Fruit fly (Drosophila melanogaster) whole organism: ENCODE measurements around the gene Jwa.

Experiments
- CG8478 ChIP-seq: fragments of >200 bp; optimal IDR thresholded peaks from 2 replicates; lab custom pipeline; 2018; ENCODE audit warnings: inconsistent platforms
- Dll ChIP-seq: fragments of >200 bp; optimal IDR thresholded peaks from 2 replicates; lab custom pipeline; 2017
- EcR ChIP-seq, 2 experiments: fragments of >200 bp; optimal IDR thresholded peaks; 2 replicates each; lab custom pipeline; 2017; ENCODE audit warnings: missing biosample characterization in 2 of 2, missing genetic modification characterization in 2 of 2, missing genetic modification reagents in 2 of 2
- pan ChIP-seq: fragments of >200 bp; optimal IDR thresholded peaks from 2 replicates; lab custom pipeline; 2017
- psq ChIP-seq: fragments of >200 bp; optimal IDR thresholded peaks from 2 replicates; lab custom pipeline; 2017
- usp ChIP-seq: fragments of >200 bp; optimal IDR thresholded peaks from 2 replicates; lab custom pipeline; 2017; ENCODE audit warnings: missing biosample characterization, missing genetic modification characterization, mixed read lengths

Gene Jwa

DNA sequence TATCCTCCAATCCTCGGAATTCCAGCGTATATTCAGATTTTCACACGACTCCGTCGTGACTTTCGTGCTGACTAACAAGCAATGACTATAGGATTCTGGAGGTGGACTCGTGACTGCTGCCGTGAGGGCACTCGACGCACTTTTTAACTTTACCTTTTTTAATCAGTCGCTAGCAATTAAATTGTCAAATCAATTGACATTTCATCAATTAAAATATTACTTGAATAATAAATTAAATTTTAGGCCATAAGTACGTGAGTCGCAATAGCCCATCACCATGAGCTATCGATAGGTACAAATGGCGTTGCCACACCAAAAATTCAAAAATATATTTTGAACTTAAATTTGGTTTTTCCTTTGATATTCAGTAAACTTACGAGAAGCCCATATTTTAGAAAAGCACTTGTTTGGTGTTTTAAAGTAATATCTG is at the start of gene Jwa:
Gene Jwa (minus strand): TSS at position 87 of the 430 bp plus-strand sequence.
- TF ChIP-seq CG8478 (no peak), pan (lab: Kevin White, UChicago) (no peak), Dll (lab: Kevin White, UChicago) (no peak), psq (lab: Kevin White, UChicago) (no peak), EcR (GFP tag; optimal IDR thresholded peaks at IDR 0.05; lab: Kevin White, UChicago) (no peak), usp (GFP tag; lab: Kevin White, UChicago) (no peak)

DNA sequence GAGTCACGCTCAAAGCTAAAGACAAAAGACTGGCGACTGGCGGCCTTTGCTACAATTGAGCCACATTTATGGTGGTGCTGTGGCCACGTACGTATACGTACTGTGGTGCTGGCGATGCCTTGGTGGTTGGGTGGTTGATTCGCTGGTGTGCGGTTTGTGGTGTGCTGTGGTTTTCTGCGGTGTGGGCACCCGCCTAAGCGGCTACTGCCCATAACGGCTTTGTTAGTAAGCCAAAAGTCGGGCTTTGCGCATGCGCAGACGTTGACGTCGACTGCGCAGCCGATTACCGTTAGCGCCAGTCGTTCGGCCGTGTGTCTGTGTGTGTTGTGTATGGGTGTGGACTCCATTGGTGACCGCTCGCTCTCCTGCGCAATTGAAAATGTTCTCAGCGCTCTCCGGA is 47.7 kb upstream of the Jwa start:
- TF ChIP-seq Dll (lab: Kevin White, UChicago) (no peak), CG8478 (no peak), pan (lab: Kevin White, UChicago) (no peak), usp (GFP tag; lab: Kevin White, UChicago) (no peak), EcR (GFP tag; optimal IDR thresholded peaks at IDR 0.05; lab: Kevin White, UChicago) (no peak), psq (lab: Kevin White, UChicago) (no peak)

DNA sequence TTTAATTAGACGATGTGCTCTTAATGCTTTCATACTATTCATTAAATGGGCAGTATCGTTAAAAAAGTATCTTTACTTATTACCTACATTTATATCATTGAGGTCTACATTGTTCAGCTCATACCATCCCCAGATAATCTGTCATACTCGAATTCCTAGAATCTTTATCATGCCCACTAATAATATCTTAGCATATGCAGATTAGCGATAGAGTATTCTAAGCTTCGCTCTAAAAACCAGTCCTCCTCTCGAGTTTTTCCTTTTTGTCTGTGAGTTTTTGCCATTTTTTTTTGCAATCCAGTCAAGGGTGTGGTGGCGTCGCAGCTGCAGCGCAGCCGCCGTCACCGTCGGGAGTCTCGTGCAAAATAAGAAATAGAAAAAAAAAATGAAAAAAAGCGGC is 47.3 kb upstream of the Jwa start:
- TF ChIP-seq CG8478: no peak
- no peak for TF ChIP-seq Dll (lab: Kevin White, UChicago)
- TF ChIP-seq pan (lab: Kevin White, UChicago): no peak
- TF ChIP-seq usp (GFP tag; lab: Kevin White, UChicago): no peak
- TF ChIP-seq EcR (GFP tag; optimal IDR thresholded peaks at IDR 0.05; lab: Kevin White, UChicago): no peak
- TF ChIP-seq psq (lab: Kevin White, UChicago): no peak

DNA sequence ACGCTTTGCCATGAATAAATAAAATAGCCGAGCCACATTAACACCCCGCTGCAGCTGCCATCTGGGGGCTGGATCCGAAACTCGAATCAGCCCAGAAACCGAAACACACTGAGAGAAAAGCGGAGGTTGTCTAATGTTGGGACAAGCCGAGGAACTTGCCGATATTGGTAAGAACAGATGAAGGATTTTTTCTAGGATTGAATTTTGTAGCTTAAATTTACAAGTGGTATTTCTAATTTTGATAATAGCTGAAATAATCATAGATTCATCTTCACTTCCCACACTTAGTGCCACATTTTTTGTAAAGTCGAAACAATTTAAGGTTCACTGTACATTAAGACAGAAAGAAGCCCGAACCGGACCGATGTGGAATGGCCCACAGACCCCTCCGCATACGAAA is 46.5 kb upstream of the Jwa start:
- TF ChIP-seq CG8478 (no peak), usp (GFP tag; lab: Kevin White, UChicago) (no peak), EcR (GFP tag; optimal IDR thresholded peaks at IDR 0.05; lab: Kevin White, UChicago) (no peak), Dll (lab: Kevin White, UChicago) (no peak), psq (lab: Kevin White, UChicago) (no peak), pan (lab: Kevin White, UChicago) (no peak)

DNA sequence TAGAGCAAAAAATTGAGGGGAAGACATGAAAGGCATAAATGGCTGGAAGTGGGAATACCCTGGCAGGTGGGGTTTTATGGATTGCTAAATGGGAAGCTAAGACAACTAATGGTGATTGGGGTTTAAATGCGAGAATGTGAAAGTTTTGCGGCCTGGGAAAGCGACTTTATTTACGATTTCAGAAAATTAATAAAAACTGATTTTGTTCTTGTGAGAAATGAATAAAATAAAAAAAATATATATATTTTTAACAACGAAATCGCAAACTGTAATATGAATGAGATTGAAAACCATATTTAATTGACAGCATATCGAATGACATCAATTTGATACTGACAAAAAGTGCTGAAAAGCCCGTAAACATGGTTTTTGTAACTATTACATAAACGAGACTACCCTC is 45.8 kb upstream of the Jwa start:
- TF ChIP-seq pan (lab: Kevin White, UChicago) (no peak), Dll (lab: Kevin White, UChicago) (no peak), EcR (GFP tag; optimal IDR thresholded peaks at IDR 0.05; lab: Kevin White, UChicago) (no peak), usp (GFP tag; lab: Kevin White, UChicago) (no peak), CG8478 (no peak), psq (lab: Kevin White, UChicago) (no peak)

DNA sequence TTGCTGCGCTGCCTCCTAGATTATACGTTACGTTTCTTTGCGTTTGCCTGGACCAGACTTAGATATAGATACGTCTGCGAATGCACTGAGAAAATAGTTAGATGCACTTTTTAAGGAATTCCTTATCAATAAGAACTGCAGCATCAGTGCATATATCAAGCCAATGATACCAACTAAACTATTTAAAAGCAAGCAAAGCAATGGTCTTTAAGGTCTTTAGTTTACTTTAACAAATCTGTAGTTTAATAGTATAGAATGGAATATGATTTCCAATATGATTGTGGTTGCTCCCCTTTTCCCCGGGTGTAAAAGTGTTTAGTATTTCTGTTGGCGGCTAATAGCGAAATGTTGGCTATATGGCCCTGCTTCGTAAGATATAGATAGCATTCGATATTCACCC is 41.2 kb upstream of the Jwa start:
- no peak for TF ChIP-seq psq (lab: Kevin White, UChicago)

DNA sequence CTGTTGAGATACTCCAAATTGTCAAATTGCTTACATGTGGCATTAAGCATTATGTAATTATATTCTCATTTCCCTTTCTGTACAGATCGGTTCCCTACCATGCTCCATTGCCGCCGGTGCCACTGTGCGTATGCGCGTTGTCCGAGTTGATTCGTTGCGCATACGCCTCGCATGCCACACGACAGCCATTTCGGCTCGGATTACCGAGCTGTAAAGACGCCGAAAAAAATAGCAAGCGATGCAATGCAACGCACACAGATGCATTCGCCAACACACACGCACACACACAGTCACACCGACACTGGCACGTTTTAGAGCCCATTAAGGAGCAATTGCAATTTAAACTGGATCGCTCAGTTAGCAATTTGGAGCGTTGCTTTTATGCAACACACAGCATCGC is 40.0 kb upstream of the Jwa start:
- TF ChIP-seq EcR (GFP tag; optimal IDR thresholded peaks at IDR 0.05; lab: Kevin White, UChicago) (no peak), pan (lab: Kevin White, UChicago) (no peak), psq (lab: Kevin White, UChicago) (no peak), CG8478 (no peak), Dll (lab: Kevin White, UChicago) (no peak), usp (GFP tag; lab: Kevin White, UChicago) (no peak)

DNA sequence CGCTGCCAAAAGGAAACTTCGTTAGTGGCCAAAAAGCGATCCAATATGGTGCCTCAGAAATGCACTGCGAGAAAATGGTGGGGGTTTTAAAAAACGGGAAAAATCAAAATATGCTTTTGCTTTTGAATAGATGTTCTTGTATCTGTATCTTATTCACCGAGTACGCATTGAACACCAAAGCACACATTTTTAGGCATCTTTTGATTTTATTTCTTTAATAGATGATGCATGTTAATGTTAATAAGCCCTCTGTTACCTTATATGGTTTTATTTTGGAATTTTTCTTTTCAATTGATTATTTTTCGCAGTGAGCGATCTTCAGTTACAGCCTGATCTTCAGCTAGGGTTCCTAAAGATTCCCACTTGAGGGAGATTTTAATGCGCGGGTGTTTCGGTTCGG is 38.4 kb upstream of the Jwa start:
- TF ChIP-seq EcR (GFP tag; optimal IDR thresholded peaks at IDR 0.05; lab: Kevin White, UChicago): no peak

DNA sequence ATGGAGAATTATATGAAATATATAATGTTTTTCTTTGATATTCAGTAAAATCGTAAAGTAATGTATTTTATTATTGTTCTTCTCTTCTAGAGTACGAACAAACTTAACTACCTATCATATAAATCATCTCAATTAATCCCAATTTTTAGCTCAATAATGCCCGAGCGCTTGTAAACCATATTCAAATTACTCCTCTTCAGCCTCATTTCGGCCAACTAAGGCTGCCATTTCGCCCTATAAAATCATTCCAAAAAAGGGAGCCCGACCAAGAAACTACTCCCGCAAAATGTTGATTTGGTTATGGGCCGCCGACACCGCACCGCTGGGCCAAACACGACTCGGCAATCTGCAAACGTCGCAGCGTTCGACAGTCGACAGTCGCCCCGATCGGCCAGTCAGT is 37.2 kb upstream of the Jwa start:
- TF ChIP-seq usp (GFP tag; lab: Kevin White, UChicago): no peak
- no peak for TF ChIP-seq psq (lab: Kevin White, UChicago)
- no peak for TF ChIP-seq CG8478
- TF ChIP-seq Dll (lab: Kevin White, UChicago): no peak
- no peak for TF ChIP-seq EcR (GFP tag; optimal IDR thresholded peaks at IDR 0.05; lab: Kevin White, UChicago)
- TF ChIP-seq pan (lab: Kevin White, UChicago): no peak

DNA sequence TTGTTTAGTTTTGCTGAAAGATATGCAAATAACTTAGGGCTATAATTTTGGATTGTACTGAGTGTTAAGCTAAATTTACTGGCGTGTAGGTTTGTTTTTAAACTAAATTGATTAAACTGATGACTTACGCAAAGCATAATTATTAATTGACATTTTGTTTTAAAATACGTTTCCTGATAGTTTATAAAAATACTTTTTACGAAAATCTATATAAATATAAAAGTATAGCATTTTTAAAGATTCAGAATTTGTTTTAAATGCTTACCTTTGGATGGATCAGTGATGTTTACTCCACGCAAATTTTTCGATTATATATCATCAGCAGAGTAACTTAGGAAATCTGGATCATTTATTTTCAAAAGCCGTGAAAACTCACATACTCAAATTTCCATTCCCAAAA is 34.5 kb upstream of the Jwa start, which contains the start of the genes CG42752 and CG15167:
Gene CG42752 (minus strand): TSS at position 101 of the 400 bp plus-strand sequence.
Gene CG15167 (plus strand): TSS at position 349 of the 400 bp plus-strand sequence.
- TF ChIP-seq psq (lab: Kevin White, UChicago) (no peak), pan (lab: Kevin White, UChicago) (no peak), usp (GFP tag; lab: Kevin White, UChicago) (no peak)

DNA sequence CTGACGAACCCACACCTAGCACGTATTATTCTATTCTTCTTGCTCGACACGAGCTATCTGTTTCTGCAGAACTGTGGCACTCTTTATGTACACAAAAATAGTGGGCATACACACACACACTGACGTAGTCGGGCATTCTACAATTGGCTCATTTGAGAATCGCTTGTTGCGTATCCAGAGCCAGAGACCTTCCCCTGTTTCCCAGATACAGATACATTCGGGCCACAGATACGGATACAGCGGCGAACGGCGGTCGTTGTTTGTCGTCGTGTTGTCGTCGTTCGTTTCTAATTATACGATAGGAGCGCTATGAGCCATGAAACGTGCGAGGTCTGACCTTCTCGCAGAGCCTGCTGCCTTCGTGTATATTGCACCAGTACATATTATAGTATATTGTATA is 31.7 kb upstream of the Jwa start:
- no peak for TF ChIP-seq psq (lab: Kevin White, UChicago)
- TF ChIP-seq EcR (GFP tag; optimal IDR thresholded peaks at IDR 0.05; lab: Kevin White, UChicago): no peak
- TF ChIP-seq pan (lab: Kevin White, UChicago): no peak

DNA sequence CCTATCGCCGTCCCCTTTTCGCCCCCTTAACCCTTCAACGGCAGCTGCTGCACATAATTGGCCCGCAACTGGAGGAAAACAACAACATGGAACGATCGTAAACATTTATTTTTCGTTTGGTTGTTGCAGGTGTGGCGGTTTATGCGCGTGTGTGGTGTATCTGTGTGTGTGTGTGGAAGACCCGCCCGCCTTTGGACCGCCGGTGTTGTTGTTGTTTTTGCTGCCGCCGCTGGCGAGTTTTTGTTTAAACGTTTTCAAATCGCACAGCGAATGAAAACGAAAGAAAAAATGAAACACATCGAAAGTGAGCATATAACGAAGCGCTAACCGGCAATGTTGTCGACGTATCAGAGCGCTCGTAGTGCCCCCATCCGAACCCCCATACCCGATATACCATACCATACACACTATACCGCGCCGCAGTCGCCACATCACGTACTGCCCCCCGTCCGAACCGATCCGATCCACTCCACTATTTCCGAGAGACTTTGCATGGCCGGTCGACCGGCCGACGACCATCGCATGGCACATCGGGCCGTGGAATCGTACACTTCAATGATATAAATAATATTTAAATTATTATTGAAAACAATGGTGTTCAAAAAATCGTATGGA is 30.2 kb upstream of the Jwa start:
- TF ChIP-seq EcR (GFP tag; optimal IDR thresholded peaks at IDR 0.05; lab: Kevin White, UChicago) (no peak), CG8478 (no peak), Dll (lab: Kevin White, UChicago) (no peak)
